Fruit fly (Drosophila melanogaster): ENCODE data around the gene PQBP1.

PQBP1 gene

dm6 chr3R:25027281-25028219 is 38.0 kb upstream of the PQBP1 start (continued):
- TF ChIP-seq PHDP (tag; optimal IDR thresholded peaks at IDR 0.05) (peak; percentile 43), dpn (GFP tag; optimal IDR thresholded peaks at IDR 0.05) (peak in 1 of 2 experiments; percentile 45), Neu2 (GFP tag; optimal IDR thresholded peaks at IDR 0.05; ENCODE audit: borderline replicate concordance) (no peak), tll (GFP tag; optimal IDR thresholded peaks at IDR 0.05) (no peak), CG4360 (GFP tag; IDR thresholded peaks at IDR 0.05) (no peak), onecut (GFP tag; IDR thresholded peaks at IDR 0.05) (0 out of 2 replicates have a peak, but pooled peaks have one; percentile 6), oc (tag; optimal IDR thresholded peaks at IDR 0.05) (no peak), CG12659 (GFP tag; optimal IDR thresholded peaks at IDR 0.05) (peak; percentile 68), CG4854 (GFP tag; optimal IDR thresholded peaks at IDR 0.05) (no peak), CG9215 (GFP tag; IDR thresholded peaks at IDR 0.05) (0 out of 2 replicates have a peak, but pooled peaks have one; percentile 21), CTCF (GFP tag; optimal IDR thresholded peaks at IDR 0.05) (no peak), lbe (GFP tag; optimal IDR thresholded peaks at IDR 0.05) (peak; percentile 28), slbo (GFP tag; IDR thresholded peaks at IDR 0.05) (peak; percentile 26; the same call in 1 of the 2 replicates), CG11398 (GFP tag; optimal IDR thresholded peaks at IDR 0.05) (no peak), CG2129 (GFP tag; IDR thresholded peaks at IDR 0.05; ENCODE audit: partially characterized antibody) (no peak), HLH54F (GFP tag; optimal IDR thresholded peaks at IDR 0.05) (peak; percentile 45), gcm (GFP tag; optimal IDR thresholded peaks at IDR 0.05) (no peak), CG13624 (GFP tag; optimal IDR thresholded peaks at IDR 0.05) (peak; percentile 20), CG3281 (GFP tag; optimal IDR thresholded peaks at IDR 0.05) (peak; percentile 72), kay (GFP tag; optimal IDR thresholded peaks at IDR 0.05) (peak; percentile 50), Atf6 (GFP tag; IDR thresholded peaks at IDR 0.05) (peak; percentile 32; the same call in 1 of the 2 replicates), Dip2 (GFP tag; IDR thresholded peaks at IDR 0.05) (no peak), Poxn (GFP tag; IDR thresholded peaks at IDR 0.05) (no peak), Dfd (GFP tag; optimal IDR thresholded peaks at IDR 0.05) (no peak), zfh1 (GFP tag; IDR thresholded peaks at IDR 0.05) (no peak), CG12155 (GFP tag; optimal IDR thresholded peaks at IDR 0.05) (peak; percentile 28), GATAe (GFP tag; conservative IDR thresholded peaks at IDR 0.05) (peak; percentile 76), Dp (GFP tag; optimal IDR thresholded peaks at IDR 0.05) (no peak), sc (optimal IDR thresholded peaks at IDR 0.05) (no peak), sc (GFP tag; optimal IDR thresholded peaks at IDR 0.05) (no peak), B-H2 (GFP tag; optimal IDR thresholded peaks at IDR 0.05) (peak; percentile 29), CG13287 (GFP tag; IDR thresholded peaks at IDR 0.05; ENCODE audit: partially characterized antibody) (no peak), CG5953 (GFP tag; IDR thresholded peaks at IDR 0.05) (no peak), CG6813 (GFP tag; optimal IDR thresholded peaks at IDR 0.05) (no peak), pho (GFP tag; optimal IDR thresholded peaks at IDR 0.05) (peak; percentile 44), sisA (GFP tag; IDR thresholded peaks at IDR 0.05) (no peak), CG9609 (GFP tag; optimal IDR thresholded peaks at IDR 0.05) (peak; percentile 9), TFAM (GFP tag; optimal IDR thresholded peaks at IDR 0.05) (no peak), CG18011 (GFP tag; optimal IDR thresholded peaks at IDR 0.05) (peak; percentile 12), insv (GFP tag; optimal IDR thresholded peaks at IDR 0.05) (no peak), Tbp (GFP tag; optimal IDR thresholded peaks at IDR 0.05) (no peak), ftz-f1 (GFP tag; optimal IDR thresholded peaks at IDR 0.05) (no peak), CG4707 (GFP tag; optimal IDR thresholded peaks at IDR 0.05) (no peak), lola (GFP tag; optimal IDR thresholded peaks at IDR 0.05) (no peak), Aef1 (GFP tag; IDR thresholded peaks at IDR 0.05) (no peak), bab2 (GFP tag; optimal IDR thresholded peaks at IDR 0.05) (no peak), CG2199 (GFP tag; IDR thresholded peaks at IDR 0.05) (no peak), hth (optimal IDR thresholded peaks at IDR 0.05) (no peak), CG6854 (GFP tag; optimal IDR thresholded peaks at IDR 0.05) (peak; percentile 4), mirr (GFP tag; optimal IDR thresholded peaks at IDR 0.05) (peak; percentile 84)

Data from whole organism, embryonic.